Worm (Caenorhabditis elegans): ENCODE data around the gene srj-20.

ce11 chrV:2573881-2574280 lies 873 bp upstream of the srj-20 start, which contains the start of gene nhr-290:
- TF ChIP-seq nhr-77 (tag; optimal IDR thresholded peaks at IDR 0.05) (no peak), lin-15B (tag; optimal IDR thresholded peaks at IDR 0.05) (no peak), fos-1 (tag; optimal IDR thresholded peaks at IDR 0.05) (no peak), R02D3.7 (tag; optimal IDR thresholded peaks at IDR 0.05) (no peak), fkh-10 (GFP tag; optimal IDR thresholded peaks at IDR 0.05) (no peak), ceh-82 (tag; optimal IDR thresholded peaks at IDR 0.05) (no peak), ztf-4 (tag; optimal IDR thresholded peaks at IDR 0.05) (no peak), aly-2 (tag; optimal IDR thresholded peaks at IDR 0.05) (no peak), unc-39 (tag; optimal IDR thresholded peaks at IDR 0.05) (no peak), nhr-11 (tag; optimal IDR thresholded peaks at IDR 0.05) (no peak)

All from whole organism, L3 larva.